Worm (Caenorhabditis elegans) whole organism, young adult: ENCODE results near the gene M18.6.

ENCODE experiments used
- C06A6.2 ChIP-seq: fragments of 200-800 bp; sonication (Bioruptor generic); conservative IDR thresholded peaks from 2 replicates; pipeline ENCODE4 v1.3.6; 2022; ENCODE audit warnings: missing genetic modification characterization, missing compliant biosample characterization
- F49E8.2 ChIP-seq: sonication (generic microtip); optimal IDR thresholded peaks from 3 replicates; lab custom pipeline; 2017; ENCODE audit warnings: missing genetic modification characterization, mild to moderate bottlenecking, missing compliant biosample characterization, antibody characterized with exemption, moderate library complexity; ENCODE audit not compliant: insufficient read depth
- F57A8.1 ChIP-seq: fragments of 200-800 bp; sonication (Bioruptor generic); optimal IDR thresholded peaks from 2 replicates; lab custom pipeline; 2018; ENCODE audit warnings: mild to moderate bottlenecking, missing genetic modification characterization, moderate library complexity, missing compliant biosample characterization
- K11D2.4 ChIP-seq: fragments of 200-800 bp; sonication (Bioruptor generic); IDR thresholded peaks from 2 replicates; pipeline ENCODE4 v1.3.6; 2022; ENCODE audit warnings: missing genetic modification reagents, missing genetic modification characterization, missing compliant biosample characterization
- K12H6.12 ChIP-seq: fragments of 200-800 bp; sonication (Bioruptor generic); optimal IDR thresholded peaks from 2 replicates; lab custom pipeline; 2018; ENCODE audit warnings: mild to moderate bottlenecking, missing genetic modification characterization, missing compliant biosample characterization
- Y79H2A.3 ChIP-seq: fragments of 200-800 bp; sonication (Bioruptor generic); conservative IDR thresholded peaks from 2 replicates; pipeline ENCODE4 v1.3.6; 2022; ENCODE audit warnings: missing genetic modification reagents, missing genetic modification characterization, missing compliant biosample characterization
- Y95B8A.8 ChIP-seq: fragments of 200-800 bp; sonication (Bioruptor generic); IDR thresholded peaks from 2 replicates; pipeline ENCODE4 v1.3.6; 2022; ENCODE audit warnings: missing genetic modification reagents, missing genetic modification characterization, missing compliant biosample characterization
- akir-1 ChIP-seq: fragments of 200-800 bp; sonication (Bioruptor generic); optimal IDR thresholded peaks from 2 replicates; lab custom pipeline; 2018; ENCODE audit warnings: mild to moderate bottlenecking, missing genetic modification characterization, moderate library complexity, missing compliant biosample characterization
- athp-1 ChIP-seq: sonication (generic microtip); optimal IDR thresholded peaks from 2 replicates; lab custom pipeline; 2017; ENCODE audit warnings: mild to moderate bottlenecking, missing genetic modification characterization, missing compliant biosample characterization
- attf-5 ChIP-seq: fragments of 200-800 bp; sonication (Bioruptor generic); optimal IDR thresholded peaks from 2 replicates; lab custom pipeline; 2018; ENCODE audit warnings: mild to moderate bottlenecking, missing genetic modification characterization, missing compliant biosample characterization
- cebp-2 ChIP-seq: fragments of 200-800 bp; sonication (Bioruptor generic); IDR thresholded peaks from 2 replicates; pipeline ENCODE4 v1.3.6; 2022; ENCODE audit warnings: missing genetic modification characterization, missing compliant biosample characterization
- ceh-40 ChIP-seq: fragments of 200-800 bp; sonication (Bioruptor generic); IDR thresholded peaks from 2 replicates; pipeline ENCODE4 v1.3.6; 2022; ENCODE audit warnings: missing genetic modification characterization, missing compliant biosample characterization
- die-1 ChIP-seq: sonication (generic microtip); optimal IDR thresholded peaks from 2 replicates; lab custom pipeline; 2016; ENCODE audit warnings: missing genotype, mild to moderate bottlenecking, missing genetic modification characterization, missing compliant biosample characterization
- dpff-1 ChIP-seq: sonication (generic microtip); optimal IDR thresholded peaks from 2 replicates; lab custom pipeline; 2017; ENCODE audit warnings: mild to moderate bottlenecking, missing genetic modification characterization, missing compliant biosample characterization
- gei-17 ChIP-seq: fragments of 200-800 bp; sonication (Bioruptor generic); optimal IDR thresholded peaks from 2 replicates; lab custom pipeline; 2018; ENCODE audit warnings: mild to moderate bottlenecking, missing genetic modification characterization, missing compliant biosample characterization
- hlh-12 ChIP-seq: sonication (generic microtip); optimal IDR thresholded peaks from 2 replicates; lab custom pipeline; 2016; ENCODE audit warnings: missing genetic modification characterization, missing compliant biosample characterization
- hlh-26 ChIP-seq: fragments of 200-800 bp; sonication (Bioruptor generic); conservative IDR thresholded peaks from 2 replicates; pipeline ENCODE4 v1.3.6; 2022; ENCODE audit warnings: missing genetic modification reagents, missing genetic modification characterization, missing compliant biosample characterization
- let-607 ChIP-seq, 2 experiments: fragments of 200-800 bp in 1 of 2; sonication (Bioruptor generic) in 1 of 2; sonication (generic microtip) in 1 of 2; optimal IDR thresholded peaks; 2 replicates each; lab custom pipeline; 2016 to 2018; ENCODE audit warnings: mild to moderate bottlenecking in 2 of 2, missing compliant biosample characterization in 2 of 2, missing genetic modification characterization in 2 of 2, moderate library complexity in 2 of 2, missing genotype in 1 of 2
- lir-1 ChIP-seq: fragments of 200-800 bp; sonication (Bioruptor generic); conservative IDR thresholded peaks from 2 replicates; pipeline ENCODE4 v1.3.6; 2022; ENCODE audit warnings: missing genetic modification reagents, missing genetic modification characterization, missing compliant biosample characterization
- lsy-27 ChIP-seq: sonication (generic microtip); optimal IDR thresholded peaks from 2 replicates; lab custom pipeline; 2017; ENCODE audit warnings: missing genetic modification characterization, mild to moderate bottlenecking, missing compliant biosample characterization, antibody characterized with exemption, missing genotype, borderline replicate concordance; ENCODE audit not compliant: insufficient read depth
- madf-3 ChIP-seq: fragments of 200-800 bp; sonication (Bioruptor generic); IDR thresholded peaks from 2 replicates; pipeline ENCODE4 v1.3.6; 2022; ENCODE audit warnings: missing genetic modification reagents, missing genetic modification characterization, missing compliant biosample characterization
- nhr-80 ChIP-seq: sonication (generic microtip); optimal IDR thresholded peaks from 2 replicates; lab custom pipeline; 2016; ENCODE audit warnings: missing genetic modification characterization, missing compliant biosample characterization
- rcor-1 ChIP-seq: fragments of 200-800 bp; sonication (Bioruptor generic); IDR thresholded peaks from 2 replicates; pipeline ENCODE4 v1.3.6; 2022; ENCODE audit warnings: missing genetic modification reagents, missing genetic modification characterization, missing compliant biosample characterization
- rec-8 ChIP-seq, 2 experiments: sonication (generic microtip); optimal IDR thresholded peaks; 2 replicates each; lab custom pipeline; 2016; ENCODE audit warnings: mild to moderate bottlenecking in 2 of 2, missing genetic modification characterization in 2 of 2, missing genetic modification reagents in 2 of 2, missing genotype in 2 of 2, missing biosample characterization in 1 of 2, missing compliant biosample characterization in 1 of 2, moderate library complexity in 1 of 2
- sdz-38 ChIP-seq: sonication (generic microtip); optimal IDR thresholded peaks from 2 replicates; lab custom pipeline; 2016; ENCODE audit warnings: missing genotype, missing genetic modification characterization, missing compliant biosample characterization
- snpc-1.3 ChIP-seq: sonication (generic microtip); optimal IDR thresholded peaks from 2 replicates; lab custom pipeline; 2017; ENCODE audit warnings: missing genetic modification characterization, mild to moderate bottlenecking, missing compliant biosample characterization, antibody characterized with exemption, moderate library complexity, missing genotype, missing genetic modification reagents; ENCODE audit not compliant: insufficient read depth
- xnd-1 ChIP-seq: sonication (generic microtip); optimal IDR thresholded peaks from 2 replicates; lab custom pipeline; 2016; ENCODE audit warnings: missing genotype, missing genetic modification reagents, missing genetic modification characterization, missing compliant biosample characterization
- ztf-25 ChIP-seq: fragments of 200-800 bp; sonication (Bioruptor generic); IDR thresholded peaks from 2 replicates; pipeline ENCODE4 v1.3.6; 2022; ENCODE audit warnings: missing genetic modification reagents, missing genetic modification characterization, missing compliant biosample characterization
- ztf-3 ChIP-seq: fragments of 200-800 bp; sonication (Bioruptor generic); optimal IDR thresholded peaks from 2 replicates; lab custom pipeline; 2018; ENCODE audit warnings: mild to moderate bottlenecking, missing genetic modification characterization, missing compliant biosample characterization

Gene M18.6

ce11 chrIV:12160421-12160820, 39.3 kb downstream of the M18.6 start:
- TF ChIP-seq F57A8.1 (GFP tag; lab: Kevin White, UChicago), result no peak
- TF ChIP-seq ceh-40, result no peak
- no peak for TF ChIP-seq die-1 (tag; lab: Kevin White, UChicago)
- no peak for TF ChIP-seq snpc-1.3 (tag; lab: Kevin White, UChicago)
- TF ChIP-seq C06A6.2, result no peak
- no peak for TF ChIP-seq rcor-1
- TF ChIP-seq, all 124 proteins: peak for 0

DNA sequence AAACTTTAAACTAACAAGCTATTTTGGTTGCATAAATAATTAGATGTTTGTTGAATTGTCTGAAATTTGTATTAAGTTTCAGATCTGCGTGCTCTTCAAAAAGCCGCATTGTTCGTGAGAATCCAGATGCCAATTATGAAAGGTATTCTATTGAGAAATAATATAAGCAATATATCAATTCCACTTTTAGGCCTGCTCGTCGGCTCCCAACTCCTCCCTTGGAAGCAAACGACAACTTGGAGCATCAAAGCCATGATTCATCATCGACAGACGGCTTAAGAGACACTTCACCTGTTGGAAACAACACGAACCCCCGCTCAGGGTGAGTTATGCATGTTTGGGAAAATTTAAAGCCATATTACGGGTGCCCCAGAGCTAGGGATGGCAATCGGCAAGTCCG, 41.6 kb downstream of the M18.6 start:
- TF ChIP-seq xnd-1 (no peak), cebp-2 (GFP tag; lab: Robert Waterston, UW) (0 out of 2 replicates have a peak, but pooled peaks have one; percentile 50), sdz-38 (tag; lab: Kevin White, UChicago) (no peak), F49E8.2 (no peak)
- TF ChIP-seq, all 124 proteins: peak for 1

- TF ChIP-seq nhr-80 (tag; lab: Kevin White, UChicago) (peak; percentile 68), ztf-25 (GFP tag; lab: Robert Waterston, UW) (no peak)
- TF ChIP-seq, all 124 proteins: peak for 1
These were observed 44.4 kb downstream of the M18.6 start for ce11 chrIV:12165432-12166078.

- TF ChIP-seq ceh-40, result no peak
- TF ChIP-seq attf-5 (GFP tag; lab: Kevin White, UChicago), result no peak
- TF ChIP-seq lir-1 (GFP tag; lab: Robert Waterston, UW), result no peak
- TF ChIP-seq gei-17, result no peak
- TF ChIP-seq K11D2.4 (GFP tag; lab: Robert Waterston, UW), result no peak
- TF ChIP-seq akir-1, result no peak
- TF ChIP-seq dpff-1 (tag; lab: Kevin White, UChicago), result no peak
- no peak for TF ChIP-seq let-607 (tag; optimal IDR thresholded peaks at IDR 0.05; lab: Kevin White, UChicago)
- no peak for TF ChIP-seq lsy-27 (tag; lab: Kevin White, UChicago)
- no peak for TF ChIP-seq ztf-3 (GFP tag; lab: Kevin White, UChicago)
- TF ChIP-seq K12H6.12 (tag; lab: Kevin White, UChicago), result no peak
- no peak for TF ChIP-seq rec-8 (tag; optimal IDR thresholded peaks at IDR 0.05; lab: Kevin White, UChicago)
- no peak for TF ChIP-seq athp-1
- no peak for TF ChIP-seq Y79H2A.3 (GFP tag; lab: Robert Waterston, UW)
- no peak for TF ChIP-seq Y95B8A.8 (GFP tag; lab: Robert Waterston, UW)
- no peak for TF ChIP-seq hlh-12
- no peak for TF ChIP-seq hlh-26 (GFP tag; lab: Robert Waterston, UW)
These were observed 46.8 kb downstream of the M18.6 start, which contains the start of gene F20B10.3 for ce11 chrIV:12167944-12168343. TSS of gene F20B10.3 (plus strand) at chrIV:12168244.

DNA sequence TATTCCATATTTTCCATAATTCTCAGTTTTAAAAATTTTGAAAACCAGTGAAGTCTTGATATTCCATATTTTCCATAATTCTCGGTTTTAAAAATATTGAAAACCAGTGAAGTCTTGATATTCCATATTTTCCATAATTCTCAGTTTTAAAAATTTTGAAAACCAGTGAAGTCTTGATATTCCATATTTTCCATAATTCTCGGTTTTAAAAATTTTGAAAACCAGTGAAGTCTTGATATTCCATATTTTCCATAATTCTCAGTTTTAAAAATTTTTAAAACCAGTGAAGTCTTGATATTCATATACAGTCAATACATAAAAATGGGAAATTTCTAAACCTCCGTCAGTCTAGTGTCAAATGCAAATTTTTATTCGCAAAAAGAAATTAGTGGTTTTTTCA, 49.3 kb downstream of the M18.6 start:
- TF ChIP-seq madf-3 (GFP tag; lab: Robert Waterston, UW), result 0 out of 2 replicates have a peak, but pooled peaks have one; percentile 24
- TF ChIP-seq, all 124 proteins: peak for 1; not testable (repeated sequence) for 123
